Fruit fly (Drosophila melanogaster): ENCODE results near the gene COX5A.

COX5A gene

DNA sequence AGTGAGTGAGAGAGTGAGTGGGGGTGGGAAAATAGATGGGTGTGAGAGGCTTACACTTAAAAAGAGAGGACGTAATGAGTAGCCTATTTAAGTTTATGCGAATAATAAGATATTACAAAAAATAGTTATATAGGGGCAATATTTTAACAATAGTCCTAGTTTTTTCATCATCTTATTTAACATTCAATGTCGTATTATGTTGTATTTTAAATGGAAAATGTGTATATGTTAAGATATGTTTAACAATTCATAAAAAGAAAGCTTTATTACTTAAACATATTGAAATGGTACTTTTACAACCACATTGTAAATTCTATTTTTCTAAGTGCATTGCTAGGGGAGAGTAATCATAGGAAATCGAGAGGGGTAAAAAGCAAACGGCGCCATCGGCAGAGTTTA is 45.2 kb upstream of the COX5A start (continued):
- peak; percentile 86 for TF ChIP-seq nmo (GFP tag; optimal IDR thresholded peaks at IDR 0.05)
- TF ChIP-seq fru (optimal IDR thresholded peaks at IDR 0.05): no peak
- no peak for TF ChIP-seq emc (GFP tag; optimal IDR thresholded peaks at IDR 0.05)
- peak; percentile 5 for TF ChIP-seq pho (GFP tag; optimal IDR thresholded peaks at IDR 0.05)
- peak; percentile 79 for TF ChIP-seq CG10147 (GFP tag; optimal IDR thresholded peaks at IDR 0.05)
- peak; percentile 47 for TF ChIP-seq zen (tag; optimal IDR thresholded peaks at IDR 0.05)
- TF ChIP-seq vfl (GFP tag; optimal IDR thresholded peaks at IDR 0.05): no peak
- TF ChIP-seq NK7.1 (GFP tag; optimal IDR thresholded peaks at IDR 0.05): no peak
- TF ChIP-seq HLH3B (GFP tag; IDR thresholded peaks at IDR 0.05): peak; percentile 51; the same call in 1 of the 2 replicates
- TF ChIP-seq CG4730 (GFP tag; IDR thresholded peaks at IDR 0.05): no peak
- no peak for TF ChIP-seq fd64A (GFP tag; optimal IDR thresholded peaks at IDR 0.05)
- peak; percentile 68 for TF ChIP-seq odd (GFP tag; optimal IDR thresholded peaks at IDR 0.05)
- peak; percentile 45; the same call in 1 of the 2 replicates for TF ChIP-seq CG14014 (GFP tag; IDR thresholded peaks at IDR 0.05)
- TF ChIP-seq CG9215 (GFP tag; IDR thresholded peaks at IDR 0.05): peak; percentile 54; the same call in 1 of the 2 replicates
- TF ChIP-seq CG3163 (GFP tag; optimal IDR thresholded peaks at IDR 0.05): no peak
- peak; percentile 20 for TF ChIP-seq ind (GFP tag; optimal IDR thresholded peaks at IDR 0.05)
- no peak for TF ChIP-seq Nf-YA (GFP tag; IDR thresholded peaks at IDR 0.05)
- peak; percentile 28; the same call in 1 of the 2 replicates for TF ChIP-seq E2f2 (GFP tag; IDR thresholded peaks at IDR 0.05)
- TF ChIP-seq HLH4C (GFP tag; IDR thresholded peaks at IDR 0.05; ENCODE audit: partially characterized antibody): no peak
- TF ChIP-seq lola (GFP tag; optimal IDR thresholded peaks at IDR 0.05): peak in 1 of 3 experiments; percentile 86
- no peak for TF ChIP-seq dimm (GFP tag; IDR thresholded peaks at IDR 0.05)
- no peak for TF ChIP-seq knrl (GFP tag; IDR thresholded peaks at IDR 0.05; ENCODE audit: partially characterized antibody)
- TF ChIP-seq CG3995 (GFP tag; optimal IDR thresholded peaks at IDR 0.05): no peak
- TF ChIP-seq fd96Cb (tag; optimal IDR thresholded peaks at IDR 0.05): peak; percentile 78
- peak in 1 of 2 experiments; percentile 55 for TF ChIP-seq chif (GFP tag; optimal IDR thresholded peaks at IDR 0.05)
- no peak for TF ChIP-seq sc (optimal IDR thresholded peaks at IDR 0.05)
- TF ChIP-seq sc (GFP tag; optimal IDR thresholded peaks at IDR 0.05): peak; percentile 39
- peak; percentile 70 for TF ChIP-seq CG18619 (GFP tag; optimal IDR thresholded peaks at IDR 0.05)
- TF ChIP-seq p53 (GFP tag; optimal IDR thresholded peaks at IDR 0.05): no peak
- TF ChIP-seq Ssrp (tag; optimal IDR thresholded peaks at IDR 0.05): peak; percentile 85
- peak; percentile 26 for TF ChIP-seq ewg (GFP tag; optimal IDR thresholded peaks at IDR 0.05)
- peak; percentile 25 for TF ChIP-seq Bteb2 (GFP tag; optimal IDR thresholded peaks at IDR 0.05)
- TF ChIP-seq CG30403 (GFP tag; optimal IDR thresholded peaks at IDR 0.05): peak; percentile 79
- TF ChIP-seq CG10209 (GFP tag; optimal IDR thresholded peaks at IDR 0.05): peak; percentile 79
- no peak for TF ChIP-seq gcm2 (GFP tag; optimal IDR thresholded peaks at IDR 0.05)
- TF ChIP-seq Eip74EF (GFP tag; optimal IDR thresholded peaks at IDR 0.05): peak in 1 of 2 experiments; percentile 61
- TF ChIP-seq CG17385 (GFP tag; optimal IDR thresholded peaks at IDR 0.05): peak; percentile 71
- TF ChIP-seq tap (tag; optimal IDR thresholded peaks at IDR 0.05): peak; percentile 59
- peak; percentile 55 for TF ChIP-seq esg (GFP tag; conservative IDR thresholded peaks at IDR 0.05)
- no peak for TF ChIP-seq CG16863 (GFP tag; optimal IDR thresholded peaks at IDR 0.05)
- peak; percentile 60 for TF ChIP-seq abd-A (tag; optimal IDR thresholded peaks at IDR 0.05)
- TF ChIP-seq CG12769 (tag; optimal IDR thresholded peaks at IDR 0.05): peak; percentile 58
- TF ChIP-seq NfI (GFP tag; optimal IDR thresholded peaks at IDR 0.05): peak; percentile 41
- TF ChIP-seq CG18764 (GFP tag; optimal IDR thresholded peaks at IDR 0.05): peak; percentile 5
- TF ChIP-seq seq (GFP tag; IDR thresholded peaks at IDR 0.05): no peak
- peak; percentile 77 for TF ChIP-seq row (GFP tag; IDR thresholded peaks at IDR 0.05)
- TF ChIP-seq HmgZ (tag; optimal IDR thresholded peaks at IDR 0.05): peak; percentile 36
- TF ChIP-seq luna (GFP tag; optimal IDR thresholded peaks at IDR 0.05): no peak
- no peak for TF ChIP-seq wek (GFP tag; optimal IDR thresholded peaks at IDR 0.05)
- TF ChIP-seq CG1603 (tag; optimal IDR thresholded peaks at IDR 0.05): no peak
- no peak; the same call in 1 of the 2 replicates for TF ChIP-seq dan (GFP tag; IDR thresholded peaks at IDR 0.05)

Data from whole organism, embryonic.